Fruit fly (Drosophila melanogaster): ENCODE measurements around the gene CG31668.

The CG31668 gene

DNA sequence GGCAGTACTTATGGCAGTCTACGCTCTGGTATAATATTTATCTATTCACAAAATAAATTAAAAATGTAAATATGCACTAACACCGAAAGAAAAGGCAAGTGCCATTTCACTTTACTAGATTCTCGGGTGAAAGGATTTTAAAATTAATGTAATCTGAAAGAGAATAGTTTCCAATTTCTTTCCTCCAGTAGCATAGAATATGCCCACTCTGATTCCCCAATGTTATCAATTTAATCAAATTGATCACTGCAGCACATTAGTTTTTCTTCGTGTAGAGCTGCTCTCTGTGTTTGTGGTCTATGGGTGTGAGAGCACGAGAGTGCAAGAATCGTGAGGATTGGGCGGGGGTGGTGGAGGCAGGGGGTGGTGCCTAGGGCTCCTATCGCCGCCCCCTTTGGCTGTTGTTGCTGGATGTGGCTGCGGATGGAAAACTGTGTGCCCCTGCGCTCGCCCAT is 4.8 kb downstream of the CG31668 start:
- TF ChIP-seq CG10147 (GFP tag; optimal IDR thresholded peaks at IDR 0.05) (peak; percentile 35), CG14965 (GFP tag; optimal IDR thresholded peaks at IDR 0.05; ENCODE audit: borderline replicate concordance) (peak; percentile 11), amos (GFP tag; IDR thresholded peaks at IDR 0.05; ENCODE audit: partially characterized antibody) (no peak), Myb (GFP tag; optimal IDR thresholded peaks at IDR 0.05) (peak; percentile 18), en (GFP tag; optimal IDR thresholded peaks at IDR 0.05) (peak; percentile 63), Poxn (GFP tag; IDR thresholded peaks at IDR 0.05) (no peak), CG7745 (tag; optimal IDR thresholded peaks at IDR 0.05) (peak; percentile 51), p53 (GFP tag; optimal IDR thresholded peaks at IDR 0.05) (peak; percentile 33), odd (GFP tag; optimal IDR thresholded peaks at IDR 0.05) (peak; percentile 75), gsb-n (tag; optimal IDR thresholded peaks at IDR 0.05) (peak; percentile 91), nmo (GFP tag; optimal IDR thresholded peaks at IDR 0.05) (peak; percentile 94), CG4854 (GFP tag; optimal IDR thresholded peaks at IDR 0.05) (peak; percentile 47), Atf6 (GFP tag; IDR thresholded peaks at IDR 0.05) (no peak), pros (GFP tag; optimal IDR thresholded peaks at IDR 0.05) (no peak), Fer2 (tag; optimal IDR thresholded peaks at IDR 0.05) (no peak), ken (GFP tag; IDR thresholded peaks at IDR 0.05) (peak; percentile 70; the same call in 2 of the 3 replicates), slou (GFP tag; optimal IDR thresholded peaks at IDR 0.05) (peak; percentile 53), Taf1 (GFP tag; IDR thresholded peaks at IDR 0.05) (no peak), CG14667 (GFP tag; IDR thresholded peaks at IDR 0.05) (peak; percentile 45; the same call in 1 of the 2 replicates), CG11695 (GFP tag; IDR thresholded peaks at IDR 0.05) (peak; percentile 54; the same call in 1 of the 3 replicates), Dek (tag; optimal IDR thresholded peaks at IDR 0.05) (no peak), fd3F (GFP tag; optimal IDR thresholded peaks at IDR 0.05) (peak; percentile 23), Bdp1 (GFP tag; optimal IDR thresholded peaks at IDR 0.05) (peak; percentile 29), Gsc (GFP tag; IDR thresholded peaks at IDR 0.05) (peak; percentile 59), cg (GFP tag; optimal IDR thresholded peaks at IDR 0.05) (no peak), CG7987 (GFP tag; optimal IDR thresholded peaks at IDR 0.05) (peak; percentile 59), Jarid2 (GFP tag; optimal IDR thresholded peaks at IDR 0.05) (peak; percentile 65), sna (GFP tag; IDR thresholded peaks at IDR 0.05; ENCODE audit: partially characterized antibody) (no peak), CG4424 (GFP tag; optimal IDR thresholded peaks at IDR 0.05) (peak; percentile 90), CG31441 (GFP tag; IDR thresholded peaks at IDR 0.05) (no peak; the same call in none of the 2 replicates), chn (GFP tag; optimal IDR thresholded peaks at IDR 0.05) (peak; percentile 82), sc (optimal IDR thresholded peaks at IDR 0.05) (no peak), sc (GFP tag; optimal IDR thresholded peaks at IDR 0.05) (peak; percentile 96), kah (GFP tag; optimal IDR thresholded peaks at IDR 0.05) (peak; percentile 21), CG14441 (GFP tag; IDR thresholded peaks at IDR 0.05) (peak; percentile 44; the same call in 1 of the 2 replicates), wek (GFP tag; optimal IDR thresholded peaks at IDR 0.05) (peak; percentile 66), ap (GFP tag; IDR thresholded peaks at IDR 0.05) (peak; percentile 74), CG12219 (GFP tag; optimal IDR thresholded peaks at IDR 0.05) (peak; percentile 77), MTF-1 (GFP tag; optimal IDR thresholded peaks at IDR 0.05; ENCODE audit: borderline replicate concordance) (peak; percentile 37), dati (GFP tag; IDR thresholded peaks at IDR 0.05) (0 out of 2 replicates have a peak, but pooled peaks have one; percentile 7), lov (optimal IDR thresholded peaks at IDR 0.05) (no peak), lov (GFP tag; IDR thresholded peaks at IDR 0.05) (peak; percentile 72; the same call in 1 of the 3 replicates), Sox102F (GFP tag; optimal IDR thresholded peaks at IDR 0.05) (peak; percentile 86), mirr (GFP tag; optimal IDR thresholded peaks at IDR 0.05) (no peak), ato (GFP tag; IDR thresholded peaks at IDR 0.05; ENCODE audit: partially characterized antibody) (no peak), Dad (GFP tag; optimal IDR thresholded peaks at IDR 0.05) (peak; percentile 59), inv (GFP tag; IDR thresholded peaks at IDR 0.05; ENCODE audit: partially characterized antibody) (no peak), CG18476 (GFP tag; optimal IDR thresholded peaks at IDR 0.05) (peak; percentile 74), bowl (GFP tag; IDR thresholded peaks at IDR 0.05) (no peak), C15 (GFP tag; IDR thresholded peaks at IDR 0.05) (no peak), Mrtf (GFP tag; IDR thresholded peaks at IDR 0.05) (peak; percentile 48; the same call in 2 of the 3 replicates)
